Fruit fly (Drosophila melanogaster): ENCODE results near the gene Lint-O.

The Lint-O gene

DNA sequence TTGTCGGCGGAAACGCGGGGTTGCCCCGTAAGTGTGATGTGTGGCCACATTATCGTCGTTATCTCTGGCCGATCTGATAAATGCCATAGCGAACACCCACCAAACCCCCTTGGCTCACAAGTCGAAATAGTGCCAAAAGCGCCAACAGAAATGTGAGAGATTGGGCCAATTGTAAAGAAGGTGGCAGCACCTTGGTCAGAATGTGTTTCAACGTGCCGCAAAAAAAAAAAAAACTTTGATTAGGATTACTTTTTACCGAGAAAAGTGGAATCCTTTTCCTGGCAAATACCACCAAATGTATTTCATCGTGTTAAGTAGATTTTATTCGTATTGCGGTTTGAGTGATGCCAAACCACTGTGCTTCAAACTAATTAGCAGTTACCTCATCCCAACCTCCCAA is 44.5 kb downstream of the Lint-O start (continued):
- TF ChIP-seq ato (GFP tag; IDR thresholded peaks at IDR 0.05; ENCODE audit: partially characterized antibody) (no peak), CG3726 (GFP tag; IDR thresholded peaks at IDR 0.05) (peak; percentile 83), zen2 (GFP tag; IDR thresholded peaks at IDR 0.05; ENCODE audit: partially characterized antibody) (no peak), ATbp (GFP tag; optimal IDR thresholded peaks at IDR 0.05) (peak; percentile 56), CG12104 (GFP tag; optimal IDR thresholded peaks at IDR 0.05) (peak; percentile 67), E2f2 (GFP tag; IDR thresholded peaks at IDR 0.05) (peak; percentile 73), Rfx (GFP tag; IDR thresholded peaks at IDR 0.05) (peak; percentile 95), sr (GFP tag; IDR thresholded peaks at IDR 0.05) (peak; percentile 74; the same call in 2 of the 3 replicates), HHEX (GFP tag; optimal IDR thresholded peaks at IDR 0.05) (peak; percentile 82), CG3995 (GFP tag; optimal IDR thresholded peaks at IDR 0.05) (peak; percentile 52), CG12299 (tag; optimal IDR thresholded peaks at IDR 0.05) (peak; percentile 18), az2 (GFP tag; optimal IDR thresholded peaks at IDR 0.05) (peak; percentile 67), TFAM (GFP tag; optimal IDR thresholded peaks at IDR 0.05) (no peak), lbe (GFP tag; optimal IDR thresholded peaks at IDR 0.05) (no peak), bigmax (GFP tag; optimal IDR thresholded peaks at IDR 0.05) (no peak), lilli (GFP tag; optimal IDR thresholded peaks at IDR 0.05) (peak; percentile 92), psq (GFP tag; optimal IDR thresholded peaks at IDR 0.05) (no peak), CG18599 (GFP tag; optimal IDR thresholded peaks at IDR 0.05) (peak; percentile 92), zf30C (GFP tag; optimal IDR thresholded peaks at IDR 0.05) (no peak), CG1832 (GFP tag; optimal IDR thresholded peaks at IDR 0.05) (no peak), pzg (GFP tag; optimal IDR thresholded peaks at IDR 0.05) (peak; percentile 2), bsh (GFP tag; optimal IDR thresholded peaks at IDR 0.05) (peak in 1 of 2 experiments; percentile 48), dm (GFP tag; optimal IDR thresholded peaks at IDR 0.05) (peak; percentile 59), wor (GFP tag; IDR thresholded peaks at IDR 0.05) (peak; percentile 47; the same call in 1 of the 2 replicates), shn (GFP tag; optimal IDR thresholded peaks at IDR 0.05) (peak; percentile 57), ro (GFP tag; IDR thresholded peaks at IDR 0.05) (no peak), CG12942 (GFP tag; optimal IDR thresholded peaks at IDR 0.05) (peak; percentile 44), cato (GFP tag; optimal IDR thresholded peaks at IDR 0.05; ENCODE audit: borderline replicate concordance) (no peak), abd-A (tag; optimal IDR thresholded peaks at IDR 0.05) (no peak), cwo (GFP tag; optimal IDR thresholded peaks at IDR 0.05) (peak; percentile 87), nau (GFP tag; optimal IDR thresholded peaks at IDR 0.05) (peak; percentile 66), wek (GFP tag; optimal IDR thresholded peaks at IDR 0.05) (no peak), pho (GFP tag; optimal IDR thresholded peaks at IDR 0.05) (peak; percentile 87), oc (tag; optimal IDR thresholded peaks at IDR 0.05) (no peak), CG8281 (tag; optimal IDR thresholded peaks at IDR 0.05) (peak; percentile 37), Neu2 (GFP tag; optimal IDR thresholded peaks at IDR 0.05; ENCODE audit: borderline replicate concordance) (no peak), Sox100B (GFP tag; optimal IDR thresholded peaks at IDR 0.05) (peak; percentile 43), CG11695 (GFP tag; IDR thresholded peaks at IDR 0.05) (peak; percentile 88), CG14667 (GFP tag; IDR thresholded peaks at IDR 0.05) (peak; percentile 76), Stat92E (GFP tag; optimal IDR thresholded peaks at IDR 0.05) (no peak), CG42726 (GFP tag; IDR thresholded peaks at IDR 0.05; ENCODE audit: partially characterized antibody) (no peak), Hr3 (GFP tag; optimal IDR thresholded peaks at IDR 0.05) (peak; percentile 72), sima (GFP tag; optimal IDR thresholded peaks at IDR 0.05) (peak; percentile 42), Lpt (GFP tag; optimal IDR thresholded peaks at IDR 0.05) (no peak), CG1529 (GFP tag; optimal IDR thresholded peaks at IDR 0.05) (no peak), CG30020 (tag; optimal IDR thresholded peaks at IDR 0.05) (no peak), CG6175 (GFP tag; IDR thresholded peaks at IDR 0.05) (peak; percentile 88), run (tag; optimal IDR thresholded peaks at IDR 0.05) (no peak), stc (GFP tag; IDR thresholded peaks at IDR 0.05) (peak; percentile 83), CG8290 (GFP tag; optimal IDR thresholded peaks at IDR 0.05) (no peak), CG8290 (tag; optimal IDR thresholded peaks at IDR 0.05) (peak in 1 of 2 experiments; percentile 52)
